Worm (Caenorhabditis elegans) whole organism, L2 larva: ENCODE results near the gene F46C5.9.

Source experiments
- ZK546.5 ChIP-seq: sonication (generic microtip); optimal IDR thresholded peaks from 2 replicates; lab custom pipeline; 2017; ENCODE audit warnings: missing biosample characterization, missing genetic modification characterization
- elt-1 ChIP-seq: fragments of 150-350 bp; optimal IDR thresholded peaks from 2 replicates; lab custom pipeline; 2014; ENCODE audit warnings: missing biosample characterization, missing genetic modification characterization
- nhr-129 ChIP-seq: fragments of 150-350 bp; optimal IDR thresholded peaks from 2 replicates; lab custom pipeline; 2014; ENCODE audit warnings: missing biosample characterization, missing genetic modification characterization
- sem-4 ChIP-seq: fragments of 150-350 bp; optimal IDR thresholded peaks from 2 replicates; lab custom pipeline; 2014; ENCODE audit warnings: missing biosample characterization, missing genetic modification reagents, missing genetic modification characterization

DNA sequence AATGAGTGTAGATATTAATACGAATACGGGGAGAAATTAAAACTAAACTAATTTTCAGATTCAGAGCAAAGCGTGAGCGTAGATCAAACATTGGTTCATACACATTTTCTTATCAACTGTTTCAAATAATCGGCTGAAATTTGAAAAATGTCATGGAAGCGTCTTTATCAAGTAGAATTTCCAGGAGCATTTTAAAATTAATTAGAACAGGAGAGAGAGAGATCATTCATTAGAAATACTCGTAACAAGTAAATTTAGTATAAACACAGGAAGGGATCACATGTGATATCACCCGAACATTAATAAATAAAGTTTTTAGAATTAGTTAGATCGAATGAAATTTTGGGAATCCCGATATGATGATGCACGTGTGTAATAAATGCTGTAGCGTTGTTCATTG, 3.6 kb downstream of the F46C5.9 start, which contains the start of gene pho-13:
- TF ChIP-seq elt-1 (tag; lab: Kevin White, UChicago) (no peak), sem-4 (tag; lab: Kevin White, UChicago) (no peak), nhr-129 (tag; lab: Kevin White, UChicago) (no peak), ZK546.5 (no peak)
